Worm (Caenorhabditis elegans) whole organism, L1 larva: ENCODE data around the gene lea-1.
A peak's percentile ranks its signal among the peaks of the same experiment; 100 is the strongest.

Experiments
- C34B4.2 ChIP-seq: sonication (generic microtip); optimal IDR thresholded peaks from 2 replicates; lab custom pipeline; 2017; ENCODE audit warnings: mild to moderate bottlenecking, missing genetic modification characterization, missing compliant biosample characterization
- F16B12.6 ChIP-seq: fragments of 150-350 bp; optimal IDR thresholded peaks from 2 replicates; lab custom pipeline; 2014; ENCODE audit warnings: missing biosample characterization, missing genetic modification characterization
- Y116A8C.19 ChIP-seq: sonication (generic microtip); optimal IDR thresholded peaks from 2 replicates; lab custom pipeline; 2016; ENCODE audit warnings: missing compliant biosample characterization, missing genetic modification characterization, borderline replicate concordance
- aha-1 ChIP-seq: fragments of 150-350 bp; optimal IDR thresholded peaks from 2 replicates; lab custom pipeline; 2014; ENCODE audit warnings: missing biosample characterization, missing genetic modification characterization
- blmp-1 ChIP-seq: fragments of 150-350 bp; optimal IDR thresholded peaks from 2 replicates; lab custom pipeline; 2014; ENCODE audit warnings: missing biosample characterization, missing genetic modification characterization
- ceh-8 ChIP-seq: fragments of 200-800 bp; sonication (Bioruptor generic); optimal IDR thresholded peaks from 2 replicates; lab custom pipeline; 2018; ENCODE audit warnings: mild to moderate bottlenecking, missing genetic modification characterization, moderate library complexity, missing compliant biosample characterization
- ceh-82 ChIP-seq, 3 experiments: fragments of 150-350 bp in 1 of 3; sonication (generic microtip) in 2 of 3; optimal IDR thresholded peaks; 2 replicates each; lab custom pipeline; 2014 to 2017; ENCODE audit warnings: missing biosample characterization in 3 of 3, missing genetic modification characterization in 3 of 3
- ces-1 ChIP-seq: fragments of 150-350 bp; optimal IDR thresholded peaks from 2 replicates; lab custom pipeline; 2014; ENCODE audit warnings: missing biosample characterization, missing genetic modification reagents, missing genetic modification characterization
- dsc-1 ChIP-seq: sonication (generic microtip); optimal IDR thresholded peaks from 2 replicates; lab custom pipeline; 2016; ENCODE audit warnings: mild to moderate bottlenecking, missing genetic modification characterization, missing compliant biosample characterization
- efl-1 ChIP-seq, 4 experiments: fragments of 150-350 bp; optimal IDR thresholded peaks in 3 of 4; peaks in 1 of 4; 1 replicate in 1 of 4; 2 replicates in 3 of 4; lab custom pipeline; 2014; ENCODE audit warnings: missing biosample characterization in 2 of 4, missing genetic modification characterization in 2 of 4, missing genetic modification reagents in 2 of 4
- egl-27 ChIP-seq, 2 experiments: fragments of 150-350 bp in 1 of 2; sonication (generic microtip); optimal IDR thresholded peaks; 3 replicates each; lab custom pipeline; 2017 to 2018; ENCODE audit warnings: missing biosample characterization in 2 of 2, missing genetic modification characterization in 2 of 2, missing genetic modification reagents in 2 of 2
- elt-2 ChIP-seq: sonication (generic microtip); optimal IDR thresholded peaks from 2 replicates; lab custom pipeline; 2016; ENCODE audit warnings: missing genetic modification characterization, mild to moderate bottlenecking, inconsistent platforms, missing compliant biosample characterization, missing genetic modification reagents
- elt-3 ChIP-seq, 6 experiments: fragments of 150-350 bp in 1 of 6; sonication (generic microtip); optimal IDR thresholded peaks; 2 replicates each; lab custom pipeline; 2017 to 2018; ENCODE audit warnings: missing biosample characterization in 6 of 6, missing genetic modification characterization in 6 of 6, inconsistent platforms in 1 of 6
- ets-5 ChIP-seq: fragments of 200-800 bp; sonication (Bioruptor generic); IDR thresholded peaks from 2 replicates; pipeline ENCODE4 v1.3.6; 2022; ENCODE audit warnings: missing genetic modification characterization, missing compliant biosample characterization
- fkh-4 ChIP-seq: sonication (generic microtip); optimal IDR thresholded peaks from 2 replicates; lab custom pipeline; 2016; ENCODE audit warnings: missing compliant biosample characterization, missing genetic modification characterization, borderline replicate concordance
- fkh-8 ChIP-seq: sonication (generic microtip); optimal IDR thresholded peaks from 2 replicates; lab custom pipeline; 2016; ENCODE audit warnings: mild to moderate bottlenecking, missing genetic modification characterization, missing compliant biosample characterization
- grh-1 ChIP-seq: fragments of 200-800 bp; sonication (Bioruptor generic); IDR thresholded peaks from 2 replicates; pipeline ENCODE4 v1.3.6; 2022; ENCODE audit warnings: missing genetic modification reagents, missing genetic modification characterization, missing compliant biosample characterization
- hlh-17 ChIP-seq: fragments of 200-800 bp; sonication (Bioruptor generic); optimal IDR thresholded peaks from 2 replicates; lab custom pipeline; 2018; ENCODE audit warnings: missing genetic modification characterization, mild to moderate bottlenecking, missing compliant biosample characterization, moderate library complexity, borderline replicate concordance
- hpl-2 ChIP-seq: fragments of 150-350 bp; optimal IDR thresholded peaks from 2 replicates; lab custom pipeline; 2014; ENCODE audit warnings: missing biosample characterization, missing genetic modification reagents, missing genetic modification characterization
- isw-1 ChIP-seq: fragments of 200-800 bp; sonication (Bioruptor generic); IDR thresholded peaks from 2 replicates; pipeline ENCODE4 v1.3.6; 2022; ENCODE audit warnings: missing genetic modification characterization, missing compliant biosample characterization
- jun-1 ChIP-seq: fragments of 150-350 bp; optimal IDR thresholded peaks from 2 replicates; lab custom pipeline; 2014; ENCODE audit warnings: missing biosample characterization, missing genetic modification reagents, missing genetic modification characterization
- lin-13 ChIP-seq: fragments of 150-350 bp; optimal IDR thresholded peaks from 2 replicates; lab custom pipeline; 2014; ENCODE audit warnings: missing biosample characterization, missing genetic modification reagents, missing genetic modification characterization
- lin-14 ChIP-seq: fragments of 200-800 bp; sonication (Bioruptor generic); optimal IDR thresholded peaks from 2 replicates; lab custom pipeline; 2018; ENCODE audit warnings: mild to moderate bottlenecking, missing genetic modification characterization, moderate library complexity, missing compliant biosample characterization
- lin-15B ChIP-seq: fragments of 150-350 bp; sonication (generic microtip); optimal IDR thresholded peaks from 3 replicates; lab custom pipeline; 2014; ENCODE audit warnings: missing biosample characterization, missing genetic modification characterization
- lin-35 ChIP-seq, 2 experiments: fragments of 150-350 bp; optimal IDR thresholded peaks; 2 replicates each; lab custom pipeline; 2014; ENCODE audit warnings: missing biosample characterization in 2 of 2, missing genetic modification characterization in 2 of 2, missing genetic modification reagents in 2 of 2
- lir-3 ChIP-seq: sonication (generic microtip); optimal IDR thresholded peaks from 2 replicates; lab custom pipeline; 2016; ENCODE audit warnings: mild to moderate bottlenecking, missing genetic modification characterization, moderate library complexity, missing compliant biosample characterization; ENCODE audit not compliant: poor library complexity
- lsy-2 ChIP-seq, 2 experiments: fragments of 150-350 bp; optimal IDR thresholded peaks; 2 replicates each; lab custom pipeline; 2014; ENCODE audit warnings: missing biosample characterization in 2 of 2, missing genetic modification characterization in 2 of 2
- mdl-1 ChIP-seq, 2 experiments: fragments of 150-350 bp; optimal IDR thresholded peaks; 2 replicates each; lab custom pipeline; 2014 to 2017; ENCODE audit warnings: missing biosample characterization in 2 of 2, missing genetic modification characterization in 2 of 2, inconsistent platforms in 1 of 2
- mep-1 ChIP-seq: fragments of 150-350 bp; optimal IDR thresholded peaks from 2 replicates; lab custom pipeline; 2014; ENCODE audit warnings: missing biosample characterization, missing genetic modification characterization
- nhr-47 ChIP-seq: sonication (generic microtip); optimal IDR thresholded peaks from 2 replicates; lab custom pipeline; 2016; ENCODE audit warnings: mild to moderate bottlenecking, missing genetic modification characterization, moderate library complexity, missing compliant biosample characterization
- nhr-71 ChIP-seq: sonication (generic microtip); optimal IDR thresholded peaks from 2 replicates; lab custom pipeline; 2016; ENCODE audit warnings: mild to moderate bottlenecking, missing genetic modification characterization, moderate library complexity, missing compliant biosample characterization
- nhr-76 ChIP-seq: sonication (generic microtip); optimal IDR thresholded peaks from 2 replicates; lab custom pipeline; 2017; ENCODE audit warnings: missing biosample characterization, missing genetic modification characterization
- nhr-77 ChIP-seq: fragments of 150-350 bp; optimal IDR thresholded peaks from 2 replicates; lab custom pipeline; 2014; ENCODE audit warnings: missing biosample characterization, missing genetic modification characterization
- nhr-85 ChIP-seq: sonication (generic microtip); peaks from one replicate; lab custom pipeline; 2016; ENCODE audit warnings: missing genetic modification characterization, inconsistent platforms, missing compliant biosample characterization
- pax-3 ChIP-seq: fragments of 200-800 bp; sonication (Bioruptor generic); optimal IDR thresholded peaks from 2 replicates; lab custom pipeline; 2018; ENCODE audit warnings: mild to moderate bottlenecking, missing genetic modification characterization, moderate library complexity, missing compliant biosample characterization
- rnt-1 ChIP-seq: sonication (generic microtip); optimal IDR thresholded peaks from 2 replicates; lab custom pipeline; 2016; ENCODE audit warnings: mild to moderate bottlenecking, missing genetic modification characterization, moderate library complexity, missing compliant biosample characterization
- skn-1 ChIP-seq: fragments of 150-350 bp; optimal IDR thresholded peaks from 2 replicates; lab custom pipeline; 2014; ENCODE audit warnings: missing biosample characterization, missing genetic modification characterization
- snpc-4 ChIP-seq: fragments of 150-350 bp; optimal IDR thresholded peaks from 2 replicates; lab custom pipeline; 2014; ENCODE audit warnings: missing biosample characterization, missing genetic modification characterization
- sptf-1 ChIP-seq: fragments of 150-350 bp; optimal IDR thresholded peaks from 2 replicates; lab custom pipeline; 2014; ENCODE audit warnings: missing biosample characterization, missing genetic modification characterization
- tbx-2 ChIP-seq: sonication (generic microtip); optimal IDR thresholded peaks from 2 replicates; lab custom pipeline; 2016; ENCODE audit warnings: missing genetic modification characterization, missing compliant biosample characterization
- tlp-1 ChIP-seq: fragments of 150-350 bp; optimal IDR thresholded peaks from 2 replicates; lab custom pipeline; 2014; ENCODE audit warnings: missing biosample characterization, missing genetic modification characterization
- unc-30 ChIP-seq: sonication (generic microtip); optimal IDR thresholded peaks from 2 replicates; lab custom pipeline; 2017; ENCODE audit warnings: missing biosample characterization, missing genetic modification characterization
- unc-62 ChIP-seq: fragments of 150-350 bp; optimal IDR thresholded peaks from 2 replicates; lab custom pipeline; 2014; ENCODE audit warnings: missing biosample characterization, missing genetic modification reagents, missing genetic modification characterization
- vab-15 ChIP-seq: sonication (generic microtip); optimal IDR thresholded peaks from 2 replicates; lab custom pipeline; 2017; ENCODE audit warnings: missing genotype, mild to moderate bottlenecking, missing genetic modification characterization, missing compliant biosample characterization
- xbp-1 ChIP-seq: sonication (generic microtip); optimal IDR thresholded peaks from 2 replicates; lab custom pipeline; 2016; ENCODE audit warnings: missing genetic modification characterization, missing compliant biosample characterization
- zag-1 ChIP-seq: fragments of 150-350 bp; optimal IDR thresholded peaks from 2 replicates; lab custom pipeline; 2014; ENCODE audit warnings: missing biosample characterization, missing genetic modification characterization
- zip-4 ChIP-seq: fragments of 200-800 bp; sonication (Bioruptor generic); optimal IDR thresholded peaks from 2 replicates; lab custom pipeline; 2018; ENCODE audit warnings: mild to moderate bottlenecking, missing genetic modification characterization, moderate library complexity, missing compliant biosample characterization

lea-1 gene

DNA sequence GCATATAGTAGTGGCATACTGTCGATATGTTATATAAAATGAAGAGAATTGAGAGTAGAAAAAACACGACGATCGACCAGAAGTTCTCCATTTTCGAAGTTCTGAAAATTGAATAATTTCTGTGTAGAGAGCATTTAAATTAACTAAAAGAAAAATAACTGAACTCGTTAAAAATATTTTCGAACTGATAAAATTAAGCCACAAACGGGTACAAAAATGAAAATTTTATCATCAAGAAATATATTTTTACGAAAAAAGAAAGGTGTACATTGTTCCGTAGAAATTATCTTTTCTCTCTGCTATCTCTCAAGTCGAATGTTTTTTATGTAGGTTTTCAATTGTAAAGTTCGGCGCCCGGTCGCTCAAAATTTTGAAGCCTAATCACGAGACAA, 19.3 kb downstream of the lea-1 start, which contains the start of gene acl-2:
acl-2 (minus strand) TSS at position 101 of the 392 bp plus-strand sequence.
- TF ChIP-seq isw-1 (GFP tag; lab: Robert Waterston, UW) (no peak), blmp-1 (tag; lab: Kevin White, UChicago) (peak; percentile 38), elt-3 (tag; optimal IDR thresholded peaks at IDR 0.05; lab: Kevin White, UChicago) (peak in 1 of 6 experiments; percentile 12), lir-3 (tag; lab: Kevin White, UChicago) (no peak)

DNA sequence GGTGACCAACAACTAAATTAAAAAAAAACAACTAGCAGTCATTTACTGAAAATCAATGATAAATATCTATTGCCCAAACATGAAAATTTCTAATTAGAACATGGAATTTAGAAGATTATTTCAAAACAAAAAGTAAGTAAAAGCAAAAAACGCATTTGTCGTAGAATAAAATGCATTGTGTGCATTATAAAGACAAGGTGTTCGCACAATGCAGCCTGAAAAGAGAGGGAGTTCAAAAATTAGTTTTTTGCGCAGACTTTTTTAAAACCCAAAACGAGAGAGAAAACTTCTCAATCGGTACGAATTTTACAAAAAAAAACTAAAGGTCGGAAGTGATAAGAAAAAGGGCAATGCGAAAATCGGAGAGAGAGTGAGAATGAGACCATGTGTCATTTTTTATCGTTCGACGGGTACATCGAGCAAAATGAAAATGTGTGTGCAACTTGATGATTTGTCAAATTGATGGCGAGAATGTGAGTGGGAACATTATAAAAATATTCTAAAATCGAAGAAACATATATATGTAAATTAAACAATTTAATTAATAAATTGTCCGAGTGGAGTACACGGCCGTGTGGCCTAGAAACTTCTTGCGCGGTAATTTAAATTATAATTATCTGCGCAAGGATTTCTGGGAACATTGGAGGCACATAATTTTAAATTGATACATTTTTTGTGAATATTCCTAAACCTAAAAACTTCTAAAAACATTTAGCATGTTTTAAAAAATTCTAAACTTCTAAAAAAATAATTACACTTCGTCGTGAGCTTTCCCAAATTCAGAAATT, 19.9 kb downstream of the lea-1 start:
- TF ChIP-seq zag-1 (tag; lab: Kevin White, UChicago) (no peak), sptf-1 (tag; lab: Kevin White, UChicago) (no peak), pax-3 (no peak), xbp-1 (tag; lab: Kevin White, UChicago) (peak; percentile 43), unc-30 (tag; lab: Kevin White, UChicago) (no peak), nhr-77 (peak; percentile 29), nhr-71 (tag; lab: Kevin White, UChicago) (peak; percentile 67), vab-15 (tag; lab: Kevin White, UChicago) (no peak), lsy-2 (tag; optimal IDR thresholded peaks at IDR 0.05; lab: Kevin White, UChicago) (peak; percentile 23 to 71), ces-1 (no peak), zip-4 (GFP tag; lab: Kevin White, UChicago) (no peak), snpc-4 (tag; lab: Kevin White, UChicago) (no peak), fkh-4 (no peak), jun-1 (peak; percentile 51), efl-1 (optimal IDR thresholded peaks at IDR 0.05; lab: Kevin White, UChicago) (peak; percentile 96 to 97), efl-1 (GFP tag; optimal IDR thresholded peaks at IDR 0.05 in 1 of 2; lab: Kevin White, UChicago) (peak; percentile 94 to 99), lin-15B (tag; lab: Kevin White, UChicago) (no peak), grh-1 (no peak; the same call in 1 of the 2 replicates), C34B4.2 (no peak), rnt-1 (tag; lab: Kevin White, UChicago) (peak; percentile 18), mep-1 (tag; lab: Kevin White, UChicago) (peak; percentile 60), unc-62 (no peak), isw-1 (GFP tag; lab: Robert Waterston, UW) (peak; percentile 30; the same call in 1 of the 2 replicates), nhr-76 (tag; lab: Kevin White, UChicago) (no peak), lin-13 (peak; percentile 59), nhr-47 (peak; percentile 58), tbx-2 (tag; lab: Kevin White, UChicago) (peak; percentile 17), elt-2 (tag; lab: Kevin White, UChicago) (peak; percentile 40), egl-27 (tag; optimal IDR thresholded peaks at IDR 0.05; lab: Kevin White, UChicago) (no peak), fkh-8 (tag; lab: Kevin White, UChicago) (no peak), ets-5 (GFP tag; lab: Robert Waterston, UW) (no peak), nhr-85 (tag; lab: Kevin White, UChicago) (peak; percentile 84), F16B12.6 (peak; percentile 92), lir-3 (tag; lab: Kevin White, UChicago) (peak; percentile 33), skn-1 (tag; lab: Kevin White, UChicago) (peak; percentile 13), Y116A8C.19 (tag; lab: Kevin White, UChicago) (no peak), lin-14 (peak; percentile 36), lin-35 (GFP tag; optimal IDR thresholded peaks at IDR 0.05; lab: Kevin White, UChicago) (peak; percentile 94 to 96), ceh-82 (tag; optimal IDR thresholded peaks at IDR 0.05; lab: Kevin White, UChicago) (peak in 2 of 3 experiments; percentile 18 to 21), elt-3 (tag; optimal IDR thresholded peaks at IDR 0.05; lab: Kevin White, UChicago) (peak in 1 of 6 experiments; percentile 14), mdl-1 (tag; optimal IDR thresholded peaks at IDR 0.05; lab: Kevin White, UChicago) (no peak), dsc-1 (tag; lab: Kevin White, UChicago) (peak; percentile 21), hlh-17 (GFP tag; lab: Kevin White, UChicago) (no peak), aha-1 (tag; lab: Kevin White, UChicago) (no peak), ceh-8 (GFP tag; lab: Kevin White, UChicago) (no peak), tlp-1 (no peak), hpl-2 (GFP tag; lab: Kevin White, UChicago) (no peak)
